Worm (Caenorhabditis elegans) whole organism, L2 larva: ENCODE measurements around the gene bath-1.

ENCODE experiments used
- C34F6.9 ChIP-seq: fragments of 150-350 bp; optimal IDR thresholded peaks from 2 replicates; lab custom pipeline; 2014; ENCODE audit warnings: missing biosample characterization, missing genetic modification characterization
- blmp-1 ChIP-seq: sonication (generic microtip); optimal IDR thresholded peaks from 2 replicates; lab custom pipeline; 2017; ENCODE audit warnings: missing genetic modification characterization, mild to moderate bottlenecking, missing compliant biosample characterization, antibody characterized with exemption, moderate library complexity; ENCODE audit not compliant: insufficient read depth
- crh-2 ChIP-seq: sonication (generic microtip); optimal IDR thresholded peaks from 2 replicates; lab custom pipeline; 2017; ENCODE audit warnings: missing biosample characterization, missing genetic modification characterization
- lin-13 ChIP-seq: fragments of 150-350 bp; optimal IDR thresholded peaks from 2 replicates; lab custom pipeline; 2014; ENCODE audit warnings: missing biosample characterization, missing genetic modification reagents, missing genetic modification characterization
- lin-39 ChIP-seq: fragments of 150-350 bp; optimal IDR thresholded peaks from 2 replicates; lab custom pipeline; 2014; ENCODE audit warnings: missing biosample characterization, missing genetic modification reagents, missing genetic modification characterization
- nhr-25 ChIP-seq: fragments of 150-350 bp; sonication (generic microtip); optimal IDR thresholded peaks from 3 replicates; lab custom pipeline; 2014; ENCODE audit warnings: missing biosample characterization, missing genetic modification characterization
- nhr-77 ChIP-seq: fragments of 150-350 bp; optimal IDR thresholded peaks from 2 replicates; lab custom pipeline; 2014; ENCODE audit warnings: missing biosample characterization, missing genetic modification characterization
- snpc-4 ChIP-seq: fragments of 150-350 bp; optimal IDR thresholded peaks from 2 replicates; lab custom pipeline; 2014; ENCODE audit warnings: missing biosample characterization, missing genetic modification characterization
- ztf-11 ChIP-seq: sonication (generic microtip); optimal IDR thresholded peaks from 2 replicates; lab custom pipeline; 2017; ENCODE audit warnings: missing biosample characterization, missing genetic modification characterization

ce11 chrII:2039288-2039687 is 10.7 kb upstream of the bath-1 start, which contains the start of gene bath-19:
- TF ChIP-seq lin-39 (no peak), nhr-77 (tag; lab: Kevin White, UChicago) (no peak), lin-13 (no peak), ztf-11 (tag; lab: Kevin White, UChicago) (no peak), snpc-4 (tag; lab: Kevin White, UChicago) (no peak), crh-2 (tag; lab: Kevin White, UChicago) (no peak), nhr-25 (tag; lab: Kevin White, UChicago) (no peak), blmp-1 (tag; lab: Kevin White, UChicago) (no peak), C34F6.9 (tag; lab: Kevin White, UChicago) (no peak)
